Worm (Caenorhabditis elegans): ENCODE results near the gene F10D2.16.
A peak's percentile ranks its signal among the peaks of the same experiment; 100 is the strongest.

F10D2.16 gene

DNA sequence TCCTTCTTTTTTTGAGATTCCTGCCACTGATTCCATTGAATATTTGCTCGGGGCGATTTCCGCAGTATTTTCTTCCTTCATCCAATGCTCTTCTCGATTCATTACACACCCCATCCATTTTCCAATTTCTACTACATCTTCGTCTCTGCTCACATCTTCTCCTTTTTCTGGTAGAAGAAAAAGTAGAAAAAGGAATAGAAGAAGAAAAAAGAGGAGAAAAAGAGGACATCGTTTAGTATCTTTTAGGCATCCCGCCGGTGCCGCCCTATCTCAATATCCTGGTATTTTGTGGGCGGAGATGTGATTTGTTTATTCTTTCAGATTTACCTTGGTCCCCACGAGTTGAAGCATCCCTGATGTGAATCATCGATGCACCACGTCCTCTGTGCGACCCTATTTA lies 41.1 kb downstream of the F10D2.16 start, which contains the start of gene lgc-39:
lgc-39 (plus strand) TSS at position 301 of the 400 bp plus-strand sequence.
- TF ChIP-seq nhr-12 (tag; optimal IDR thresholded peaks at IDR 0.05) (no peak), ceh-28 (tag; optimal IDR thresholded peaks at IDR 0.05) (no peak), elt-1 (tag; optimal IDR thresholded peaks at IDR 0.05) (no peak), egl-5 (tag; optimal IDR thresholded peaks at IDR 0.05) (no peak), zag-1 (tag; optimal IDR thresholded peaks at IDR 0.05) (no peak), mdl-1 (tag; optimal IDR thresholded peaks at IDR 0.05) (no peak), nhr-23 (tag; optimal IDR thresholded peaks at IDR 0.05) (no peak), nhr-11 (tag; optimal IDR thresholded peaks at IDR 0.05) (no peak), ztf-4 (tag; optimal IDR thresholded peaks at IDR 0.05) (no peak), jun-1 (tag; optimal IDR thresholded peaks at IDR 0.05) (no peak), nhr-25 (tag; optimal IDR thresholded peaks at IDR 0.05) (no peak)

DNA sequence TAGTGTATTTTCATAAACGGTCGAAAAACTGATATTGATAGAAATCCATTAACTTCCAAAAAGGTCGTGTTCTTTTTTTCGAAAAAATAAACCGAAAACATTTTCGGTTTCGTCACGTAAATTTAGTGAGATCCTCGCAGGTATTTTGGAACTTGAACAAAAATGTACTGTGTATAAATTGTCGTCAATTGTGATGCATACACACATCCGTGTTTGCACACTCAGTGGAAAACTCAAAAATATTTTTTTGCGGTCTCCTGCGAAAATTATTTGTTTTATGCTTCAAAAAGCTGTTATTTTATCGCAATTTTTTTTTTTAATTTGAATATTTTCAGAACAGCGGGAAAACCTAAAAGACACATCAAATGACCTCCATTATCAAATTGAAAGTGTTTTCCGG lies 44.8 kb downstream of the F10D2.16 start, which contains the start of gene cpsf-2:
cpsf-2 (plus strand) TSS at position 330 of the 400 bp plus-strand sequence.
- TF ChIP-seq hmg-11 (tag; optimal IDR thresholded peaks at IDR 0.05) (peak; percentile 60), lin-39 (tag; optimal IDR thresholded peaks at IDR 0.05) (no peak), ama-1 (optimal IDR thresholded peaks at IDR 0.05) (no peak), nfya-1 (tag; optimal IDR thresholded peaks at IDR 0.05; ENCODE audit: insufficient read depth) (peak; percentile 14)

DNA sequence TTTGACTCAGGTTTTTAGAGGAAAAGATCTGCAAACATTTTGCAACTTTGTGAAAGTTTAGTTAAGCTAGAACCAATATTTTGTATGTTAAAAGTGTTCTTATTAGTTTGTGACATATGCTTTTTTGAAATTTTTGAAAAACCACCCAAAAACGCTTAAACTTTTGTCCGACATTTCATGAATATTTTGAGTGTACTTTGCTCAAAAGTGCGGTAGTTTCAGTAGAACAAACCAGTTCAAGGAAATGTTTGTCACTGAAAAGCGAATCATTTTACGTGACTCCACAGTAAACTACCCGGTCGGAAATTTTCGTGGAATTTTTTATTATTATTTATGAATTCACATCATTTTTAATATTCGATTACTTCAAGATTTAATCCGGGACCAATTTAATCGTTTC lies 50.5 kb downstream of the F10D2.16 start, which contains the start of gene pitr-5:
pitr-5 (plus strand) TSS at position 301 of the 400 bp plus-strand sequence.
- TF ChIP-seq mdl-1 (tag; optimal IDR thresholded peaks at IDR 0.05) (no peak), ZK546.5 (tag; optimal IDR thresholded peaks at IDR 0.05) (no peak), elt-1 (tag; optimal IDR thresholded peaks at IDR 0.05) (no peak), egl-5 (tag; optimal IDR thresholded peaks at IDR 0.05) (no peak), skn-1 (tag; optimal IDR thresholded peaks at IDR 0.05) (no peak), R02D3.7 (tag; optimal IDR thresholded peaks at IDR 0.05) (no peak), aly-2 (tag; optimal IDR thresholded peaks at IDR 0.05) (no peak)

All from whole organism, L3 larva.